Worm (Caenorhabditis elegans): ENCODE data around the gene acs-17.

Gene acs-17

ce11 chrX:5953174-5953573, 8.9 kb upstream of the acs-17 start, which contains the start of the genes R07E4.5 and R07E4.3:
R07E4.5 (minus strand) TSS chrX:5953174.
R07E4.3 (plus strand) TSS chrX:5953458.
- TF ChIP-seq xbp-1 (tag; optimal IDR thresholded peaks at IDR 0.05) = peak; percentile 86
- peak; percentile 40 to 79 (median 42) for TF ChIP-seq ceh-82 (tag; optimal IDR thresholded peaks at IDR 0.05)
- TF ChIP-seq ceh-63 (GFP tag; optimal IDR thresholded peaks at IDR 0.05) = no peak
- TF ChIP-seq unc-98 (GFP tag; IDR thresholded peaks at IDR 0.05) = no peak
- peak; percentile 70 for TF ChIP-seq mep-1 (tag; optimal IDR thresholded peaks at IDR 0.05)
- TF ChIP-seq C16A3.4 (tag; optimal IDR thresholded peaks at IDR 0.05) = peak; percentile 93
- TF ChIP-seq elt-3 (tag; optimal IDR thresholded peaks at IDR 0.05) = peak in 2 of 6 experiments; percentile 12 to 76
- no peak for TF ChIP-seq C04F5.9 (tag; optimal IDR thresholded peaks at IDR 0.05)
- TF ChIP-seq ces-1 (GFP tag; optimal IDR thresholded peaks at IDR 0.05) = no peak
- peak; percentile 77 for TF ChIP-seq nhr-85 (tag)
- no peak for TF ChIP-seq unc-30 (tag; optimal IDR thresholded peaks at IDR 0.05)
- TF ChIP-seq nhr-77 (tag; optimal IDR thresholded peaks at IDR 0.05) = peak; percentile 59
- no peak for TF ChIP-seq ceh-8 (GFP tag; optimal IDR thresholded peaks at IDR 0.05)
- TF ChIP-seq mdl-1 (tag; optimal IDR thresholded peaks at IDR 0.05) = peak in 1 of 2 experiments; percentile 76
- 0 out of 2 replicates have a peak, but pooled peaks have one; percentile 31 for TF ChIP-seq ceh-88 (GFP tag; IDR thresholded peaks at IDR 0.05)
- TF ChIP-seq dsc-1 (tag; optimal IDR thresholded peaks at IDR 0.05) = peak; percentile 48
- peak; percentile 64 for TF ChIP-seq tbx-2 (tag; optimal IDR thresholded peaks at IDR 0.05)
- no peak for TF ChIP-seq lin-39 (tag; optimal IDR thresholded peaks at IDR 0.05)
- TF ChIP-seq fos-1 (tag; optimal IDR thresholded peaks at IDR 0.05) = no peak
- peak; percentile 80 to 87 for TF ChIP-seq lin-35 (GFP tag; optimal IDR thresholded peaks at IDR 0.05)
- TF ChIP-seq jun-1 (tag; optimal IDR thresholded peaks at IDR 0.05) = peak; percentile 36
- peak; percentile 31 for TF ChIP-seq F16B12.6 (tag; optimal IDR thresholded peaks at IDR 0.05)
- peak; percentile 77 for TF ChIP-seq lin-14 (GFP tag; optimal IDR thresholded peaks at IDR 0.05)
- TF ChIP-seq aha-1 (tag; optimal IDR thresholded peaks at IDR 0.05) = no peak
- TF ChIP-seq hlh-4 (tag; optimal IDR thresholded peaks at IDR 0.05) = no peak
- no peak for TF ChIP-seq elt-2 (tag; optimal IDR thresholded peaks at IDR 0.05)
- TF ChIP-seq nhr-47 (tag; optimal IDR thresholded peaks at IDR 0.05) = peak; percentile 71
- TF ChIP-seq egl-13 (tag; optimal IDR thresholded peaks at IDR 0.05) = no peak
- peak; percentile 0 for TF ChIP-seq ztf-4 (tag; optimal IDR thresholded peaks at IDR 0.05)
- no peak for TF ChIP-seq mef-2 (tag; optimal IDR thresholded peaks at IDR 0.05)
- peak; percentile 61 for TF ChIP-seq blmp-1 (tag; optimal IDR thresholded peaks at IDR 0.05)
- no peak for TF ChIP-seq unc-62 (GFP tag; optimal IDR thresholded peaks at IDR 0.05)
- peak; percentile 70 for TF ChIP-seq lin-15B (tag; optimal IDR thresholded peaks at IDR 0.05)
- TF ChIP-seq swsn-7 (tag; optimal IDR thresholded peaks at IDR 0.05) = peak; percentile 67
- peak; percentile 91 for TF ChIP-seq unc-130 (tag; optimal IDR thresholded peaks at IDR 0.05)
- TF ChIP-seq isw-1 (GFP tag; IDR thresholded peaks at IDR 0.05) = peak; percentile 36
- no peak for TF ChIP-seq zip-4 (GFP tag; optimal IDR thresholded peaks at IDR 0.05)
- peak; percentile 74 for TF ChIP-seq lin-13 (GFP tag; optimal IDR thresholded peaks at IDR 0.05)
- TF ChIP-seq nhr-71 (tag; optimal IDR thresholded peaks at IDR 0.05) = peak; percentile 81
- peak; percentile 61 for TF ChIP-seq skn-1 (tag; optimal IDR thresholded peaks at IDR 0.05)
- peak; percentile 86 for TF ChIP-seq snu-23 (GFP tag; optimal IDR thresholded peaks at IDR 0.05)
- TF ChIP-seq lsy-2 (tag; optimal IDR thresholded peaks at IDR 0.05) = peak; percentile 60 to 87
- TF ChIP-seq hlh-17 (GFP tag; optimal IDR thresholded peaks at IDR 0.05; ENCODE audit: borderline replicate concordance) = no peak
- TF ChIP-seq Y116A8C.19 (tag; optimal IDR thresholded peaks at IDR 0.05; ENCODE audit: borderline replicate concordance) = no peak
- peak; percentile 67 to 76 for TF ChIP-seq efl-1 (optimal IDR thresholded peaks at IDR 0.05)
- peak; percentile 77 to 94 for TF ChIP-seq efl-1 (GFP tag; optimal IDR thresholded peaks at IDR 0.05 in 1 of 2)
- peak; percentile 65 for TF ChIP-seq nhr-19 (GFP tag; conservative IDR thresholded peaks at IDR 0.05)
- TF ChIP-seq irx-1 (tag; optimal IDR thresholded peaks at IDR 0.05) = peak; percentile 20
- TF ChIP-seq fkh-4 (tag; optimal IDR thresholded peaks at IDR 0.05; ENCODE audit: borderline replicate concordance) = no peak
- no peak for TF ChIP-seq mab-9 (GFP tag; IDR thresholded peaks at IDR 0.05)
- TF ChIP-seq nhr-90 (tag; optimal IDR thresholded peaks at IDR 0.05; ENCODE audit: poor library complexity) = peak; percentile 75
- TF ChIP-seq sup-37 (GFP tag; optimal IDR thresholded peaks at IDR 0.05) = no peak
- peak; percentile 45 for TF ChIP-seq unc-86 (tag; optimal IDR thresholded peaks at IDR 0.05)

All from whole organism, L1 larva.